Worm (Caenorhabditis elegans) whole organism, late embryonic: Measurements from ENCODE around the gene F09E10.5.

ENCODE experiments used
- nfya-1 ChIP-seq: sonication (generic microtip); optimal IDR thresholded peaks from 2 replicates; lab custom pipeline; 2017; ENCODE audit warnings: missing genetic modification characterization, mild to moderate bottlenecking, missing compliant biosample characterization, antibody characterized with exemption, moderate library complexity
- pros-1 ChIP-seq: fragments of 150-350 bp; optimal IDR thresholded peaks from 2 replicates; lab custom pipeline; 2014; ENCODE audit warnings: missing biosample characterization, missing genetic modification reagents, missing genetic modification characterization
- sox-4 ChIP-seq: sonication (generic microtip); optimal IDR thresholded peaks from 2 replicates; lab custom pipeline; 2017; ENCODE audit warnings: mild to moderate bottlenecking, missing genetic modification characterization, inconsistent platforms, missing compliant biosample characterization

DNA sequence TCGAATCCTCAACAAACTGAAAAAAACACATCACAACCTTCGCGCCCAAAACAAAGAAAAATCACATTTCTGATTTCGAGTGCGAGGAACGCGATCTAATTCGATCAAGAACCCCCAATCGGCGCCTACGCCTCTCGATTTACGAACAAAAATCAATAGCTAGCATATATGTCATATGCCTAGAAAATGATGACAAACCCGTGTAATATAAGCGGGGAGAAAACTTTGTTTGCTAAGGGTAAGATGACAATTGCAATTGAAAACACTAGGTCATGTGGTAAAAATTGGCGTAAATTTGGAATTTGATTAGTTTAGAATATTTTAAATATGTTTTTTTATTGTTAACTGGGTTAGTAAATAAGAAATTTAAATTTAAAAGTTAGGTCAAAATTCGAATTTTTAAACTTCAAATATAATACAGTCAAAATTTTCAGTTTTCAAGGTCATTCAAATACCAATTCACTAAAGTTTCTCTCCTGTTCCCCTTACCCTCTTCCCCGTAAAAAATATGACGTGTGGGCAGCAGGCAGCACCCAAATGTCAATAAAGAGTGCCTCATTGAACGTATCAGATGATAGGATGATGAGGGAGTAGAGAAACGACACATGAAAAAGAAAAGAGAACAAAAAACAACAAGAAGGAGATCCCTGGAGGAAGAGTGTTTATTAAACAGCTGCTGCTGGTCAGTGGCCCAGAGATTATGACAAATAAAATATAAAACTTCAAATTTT, 37.6 kb downstream of the F09E10.5 start:
- TF ChIP-seq nfya-1 (tag; lab: Kevin White, UChicago) (no peak), pros-1 (tag; lab: Kevin White, UChicago) (no peak), sox-4 (tag; lab: Kevin White, UChicago) (no peak)
